Worm (Caenorhabditis elegans) whole organism, L2 larva: Measurements from ENCODE around the gene ccnk-1.
A peak's percentile ranks its signal among the peaks of the same experiment; 100 is the strongest.

Experiments
- C34F6.9 ChIP-seq: fragments of 150-350 bp; optimal IDR thresholded peaks from 2 replicates; lab custom pipeline; 2014; ENCODE audit warnings: missing biosample characterization, missing genetic modification characterization
- F13H6.1 ChIP-seq: sonication (generic microtip); optimal IDR thresholded peaks from 2 replicates; lab custom pipeline; 2016; ENCODE audit warnings: missing genetic modification characterization, missing compliant biosample characterization
- R02D3.7 ChIP-seq: fragments of 150-350 bp; optimal IDR thresholded peaks from 2 replicates; lab custom pipeline; 2014; ENCODE audit warnings: missing biosample characterization, missing genetic modification characterization
- Y55F3AM.14 ChIP-seq: fragments of 200-800 bp; sonication (Bioruptor generic); optimal IDR thresholded peaks from 2 replicates; lab custom pipeline; 2018; ENCODE audit warnings: mild to moderate bottlenecking, missing genetic modification characterization, missing compliant biosample characterization
- ZK546.5 ChIP-seq: sonication (generic microtip); optimal IDR thresholded peaks from 2 replicates; lab custom pipeline; 2017; ENCODE audit warnings: missing biosample characterization, missing genetic modification characterization
- aly-2 ChIP-seq: fragments of 150-350 bp; optimal IDR thresholded peaks from 2 replicates; lab custom pipeline; 2014; ENCODE audit warnings: missing biosample characterization, missing genetic modification characterization
- ama-1 ChIP-seq: fragments of 150-350 bp; optimal IDR thresholded peaks from 2 replicates; lab custom pipeline; 2018; ENCODE audit warnings: inconsistent platforms
- blmp-1 ChIP-seq: sonication (generic microtip); optimal IDR thresholded peaks from 2 replicates; lab custom pipeline; 2017; ENCODE audit warnings: missing genetic modification characterization, mild to moderate bottlenecking, missing compliant biosample characterization, antibody characterized with exemption, moderate library complexity; ENCODE audit not compliant: insufficient read depth
- ceh-82 ChIP-seq: fragments of 150-350 bp; optimal IDR thresholded peaks from 2 replicates; lab custom pipeline; 2014; ENCODE audit warnings: missing biosample characterization, missing genetic modification characterization
- crh-2 ChIP-seq: sonication (generic microtip); optimal IDR thresholded peaks from 2 replicates; lab custom pipeline; 2017; ENCODE audit warnings: missing biosample characterization, missing genetic modification characterization
- dmd-4 ChIP-seq: sonication (generic microtip); optimal IDR thresholded peaks from 2 replicates; lab custom pipeline; 2017; ENCODE audit warnings: missing biosample characterization, missing genetic modification characterization
- fos-1 ChIP-seq: fragments of 150-350 bp; optimal IDR thresholded peaks from 2 replicates; lab custom pipeline; 2014; ENCODE audit warnings: missing biosample characterization, missing genetic modification characterization
- gmeb-1 ChIP-seq: fragments of 150-350 bp; optimal IDR thresholded peaks from 2 replicates; lab custom pipeline; 2014; ENCODE audit warnings: missing biosample characterization, missing genetic modification characterization
- lin-11 ChIP-seq: fragments of 150-350 bp; sonication (generic microtip); optimal IDR thresholded peaks from 2 replicates; lab custom pipeline; 2014; ENCODE audit warnings: missing biosample characterization, missing genetic modification characterization, inconsistent platforms, mixed read lengths
- lin-13 ChIP-seq: fragments of 150-350 bp; optimal IDR thresholded peaks from 2 replicates; lab custom pipeline; 2014; ENCODE audit warnings: missing biosample characterization, missing genetic modification reagents, missing genetic modification characterization
- lin-39 ChIP-seq: fragments of 150-350 bp; optimal IDR thresholded peaks from 2 replicates; lab custom pipeline; 2014; ENCODE audit warnings: missing biosample characterization, missing genetic modification reagents, missing genetic modification characterization
- lsy-2 ChIP-seq, 2 experiments: fragments of 150-350 bp in 1 of 2; sonication (generic microtip) in 1 of 2; optimal IDR thresholded peaks; 2 replicates each; lab custom pipeline; 2014 to 2017; ENCODE audit warnings: missing biosample characterization in 2 of 2, missing genetic modification characterization in 2 of 2
- mab-5 ChIP-seq: fragments of 150-350 bp; optimal IDR thresholded peaks from 2 replicates; lab custom pipeline; 2014; ENCODE audit warnings: missing biosample characterization, missing genetic modification characterization
- mbf-1 ChIP-seq: sonication (generic microtip); optimal IDR thresholded peaks from 2 replicates; lab custom pipeline; 2017; ENCODE audit warnings: missing biosample characterization, missing genetic modification characterization
- nhr-11 ChIP-seq: fragments of 150-350 bp; optimal IDR thresholded peaks from 2 replicates; lab custom pipeline; 2014; ENCODE audit warnings: missing biosample characterization, missing genetic modification characterization
- nhr-12 ChIP-seq: fragments of 150-350 bp; optimal IDR thresholded peaks from 2 replicates; lab custom pipeline; 2014; ENCODE audit warnings: missing biosample characterization, missing genetic modification characterization
- nhr-129 ChIP-seq: fragments of 150-350 bp; optimal IDR thresholded peaks from 2 replicates; lab custom pipeline; 2014; ENCODE audit warnings: missing biosample characterization, missing genetic modification characterization
- nhr-21 ChIP-seq: fragments of 150-350 bp; optimal IDR thresholded peaks from 2 replicates; lab custom pipeline; 2014; ENCODE audit warnings: missing biosample characterization, missing genetic modification characterization
- nhr-23 ChIP-seq: fragments of 150-350 bp; optimal IDR thresholded peaks from 2 replicates; lab custom pipeline; 2014; ENCODE audit warnings: missing biosample characterization, missing genetic modification reagents, missing genetic modification characterization
- nhr-25 ChIP-seq: fragments of 150-350 bp; sonication (generic microtip); optimal IDR thresholded peaks from 3 replicates; lab custom pipeline; 2014; ENCODE audit warnings: missing biosample characterization, missing genetic modification characterization
- nhr-6 ChIP-seq: fragments of 150-350 bp; optimal IDR thresholded peaks from 2 replicates; lab custom pipeline; 2014; ENCODE audit warnings: missing biosample characterization, missing genetic modification characterization
- nhr-77 ChIP-seq: fragments of 150-350 bp; optimal IDR thresholded peaks from 2 replicates; lab custom pipeline; 2014; ENCODE audit warnings: missing biosample characterization, missing genetic modification characterization
- peb-1 ChIP-seq: fragments of 150-350 bp; optimal IDR thresholded peaks from 2 replicates; lab custom pipeline; 2014; ENCODE audit warnings: missing biosample characterization, missing genetic modification characterization
- sem-4 ChIP-seq: fragments of 150-350 bp; optimal IDR thresholded peaks from 2 replicates; lab custom pipeline; 2014; ENCODE audit warnings: missing biosample characterization, missing genetic modification reagents, missing genetic modification characterization
- sma-3 ChIP-seq: sonication (generic microtip); optimal IDR thresholded peaks from 2 replicates; lab custom pipeline; 2016; ENCODE audit warnings: missing genetic modification reagents, missing genetic modification characterization, missing compliant biosample characterization
- sma-9 ChIP-seq, 2 experiments: fragments of 150-350 bp in 1 of 2; sonication (generic microtip) in 1 of 2; optimal IDR thresholded peaks; 2 replicates each; lab custom pipeline; 2014 to 2016; ENCODE audit warnings: missing genetic modification characterization in 2 of 2, mild to moderate bottlenecking in 1 of 2, missing biosample characterization in 1 of 2, missing compliant biosample characterization in 1 of 2, missing genetic modification reagents in 1 of 2, moderate library complexity in 1 of 2
- unc-39 ChIP-seq: fragments of 150-350 bp; optimal IDR thresholded peaks from 2 replicates; lab custom pipeline; 2014; ENCODE audit warnings: missing biosample characterization, missing genetic modification characterization
- unc-55 ChIP-seq: fragments of 150-350 bp; sonication (generic microtip); optimal IDR thresholded peaks from 3 replicates; lab custom pipeline; 2014; ENCODE audit warnings: missing biosample characterization, missing genetic modification reagents, missing genetic modification characterization
- zag-1 ChIP-seq: fragments of 150-350 bp; optimal IDR thresholded peaks from 2 replicates; lab custom pipeline; 2014; ENCODE audit warnings: missing biosample characterization, missing genetic modification characterization
- ztf-11 ChIP-seq: sonication (generic microtip); optimal IDR thresholded peaks from 2 replicates; lab custom pipeline; 2017; ENCODE audit warnings: missing biosample characterization, missing genetic modification characterization
- ztf-4 ChIP-seq: fragments of 150-350 bp; optimal IDR thresholded peaks from 2 replicates; lab custom pipeline; 2014; ENCODE audit warnings: missing biosample characterization, missing genetic modification characterization

ccnk-1 gene

DNA sequence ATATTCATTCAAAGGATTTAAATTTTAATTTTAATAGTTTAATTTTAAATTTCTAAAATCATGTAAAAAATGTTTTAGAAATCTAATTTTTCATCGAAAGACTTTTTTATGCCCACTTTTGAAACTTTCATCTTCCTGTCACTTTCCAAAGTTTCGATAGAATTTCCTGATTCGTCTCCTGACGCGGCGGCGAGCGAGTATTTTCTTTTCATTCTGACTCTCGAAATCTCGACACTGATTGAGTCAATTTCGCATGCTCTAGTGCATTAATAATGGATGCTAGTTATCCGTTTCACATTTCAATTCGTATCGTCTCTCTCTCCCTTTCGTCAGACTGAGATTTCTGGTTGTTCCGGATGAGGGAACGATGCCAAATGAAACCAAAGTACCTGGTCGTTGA lies 36.5 kb downstream of the ccnk-1 start:
- TF ChIP-seq mab-5 (tag; lab: Kevin White, UChicago) (no peak), nhr-23 (tag; lab: Kevin White, UChicago) (no peak)

DNA sequence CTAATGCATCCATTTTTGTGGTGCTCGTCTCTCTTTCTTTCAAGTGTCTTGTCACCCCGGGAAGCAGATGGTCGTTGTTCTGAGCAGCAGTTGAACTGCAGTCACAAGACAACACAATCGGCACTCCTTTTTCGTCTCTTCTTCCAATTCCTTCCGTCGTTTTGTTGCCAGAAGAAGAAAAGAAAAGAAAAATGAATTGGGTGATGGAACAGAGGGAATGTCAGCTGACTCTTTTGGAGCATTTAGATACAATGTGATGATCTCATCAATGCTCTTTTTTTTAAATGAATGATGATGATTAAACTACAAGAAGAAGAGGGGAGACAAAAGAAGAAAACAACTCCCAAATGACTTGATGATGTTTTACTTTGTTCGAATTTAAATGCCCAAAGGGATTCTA lies 37.6 kb downstream of the ccnk-1 start:
- TF ChIP-seq sem-4 (tag; lab: Kevin White, UChicago) = peak; percentile 31
- TF ChIP-seq mab-5 (tag; lab: Kevin White, UChicago) = peak; percentile 27
- no peak for TF ChIP-seq ztf-11 (tag; lab: Kevin White, UChicago)
- peak; percentile 62 for TF ChIP-seq C34F6.9 (tag; lab: Kevin White, UChicago)
- TF ChIP-seq nhr-12 (tag; lab: Kevin White, UChicago) = no peak
- TF ChIP-seq lsy-2 (tag; optimal IDR thresholded peaks at IDR 0.05; lab: Kevin White, UChicago) = peak in 1 of 2 experiments; percentile 47
- TF ChIP-seq lin-11 = no peak
- peak; percentile 6 for TF ChIP-seq sma-9 (GFP tag; optimal IDR thresholded peaks at IDR 0.05; lab: Kevin White, UChicago)
- no peak for TF ChIP-seq sma-9 (tag; optimal IDR thresholded peaks at IDR 0.05; lab: Kevin White, UChicago)
- TF ChIP-seq nhr-6 = no peak
- no peak for TF ChIP-seq F13H6.1 (tag; lab: Kevin White, UChicago)
- TF ChIP-seq lin-39 (tag; lab: Kevin White, UChicago) = peak; percentile 1
- TF ChIP-seq peb-1 = no peak
- TF ChIP-seq nhr-129 (tag; lab: Kevin White, UChicago) = peak; percentile 58

DNA sequence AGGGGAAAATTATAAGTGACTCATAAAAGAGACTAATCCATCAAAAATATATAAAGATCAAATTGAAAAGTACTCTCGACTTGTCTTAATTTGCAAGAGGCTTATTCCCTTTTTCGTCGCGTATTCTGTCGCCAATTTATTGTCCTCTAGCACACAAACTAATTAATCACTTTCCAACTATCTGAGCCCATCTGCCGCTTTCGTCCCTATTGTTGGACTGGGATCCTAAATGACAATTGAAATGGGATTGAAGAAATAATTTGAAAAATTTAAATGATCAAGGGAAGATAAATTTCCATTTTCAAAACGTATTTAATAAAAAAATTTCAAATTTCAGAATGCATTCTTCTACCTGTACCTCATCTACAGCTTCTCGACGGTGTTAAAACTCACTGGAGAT lies 38.3 kb downstream of the ccnk-1 start:
- TF ChIP-seq crh-2 (no peak), ztf-11 (tag; lab: Kevin White, UChicago) (no peak), nhr-21 (no peak), mab-5 (tag; lab: Kevin White, UChicago) (no peak), nhr-129 (tag; lab: Kevin White, UChicago) (no peak), sem-4 (tag; lab: Kevin White, UChicago) (no peak), fos-1 (no peak)

DNA sequence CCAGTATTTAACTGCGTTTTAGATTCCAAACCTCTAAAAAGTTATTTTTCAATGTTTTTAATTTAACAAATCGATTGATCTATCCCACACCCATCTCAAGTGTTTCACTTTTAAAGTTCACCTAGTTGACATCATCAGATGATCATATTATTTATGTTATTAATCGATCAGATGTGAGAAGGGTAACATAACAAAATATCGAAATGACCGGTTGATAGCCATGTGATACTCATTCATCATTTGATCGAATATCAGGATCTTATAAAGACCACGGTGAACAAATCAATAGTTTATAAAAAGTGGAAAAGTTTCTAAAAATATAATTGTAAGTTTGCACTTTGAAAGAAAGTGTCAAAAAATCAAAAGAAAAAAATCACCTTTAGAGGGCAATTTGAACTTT lies 43.3 kb downstream of the ccnk-1 start:
- TF ChIP-seq zag-1 (tag; lab: Kevin White, UChicago) = no peak
- no peak for TF ChIP-seq lin-13 (GFP tag; lab: Kevin White, UChicago)
- no peak for TF ChIP-seq sma-3 (GFP tag; lab: Kevin White, UChicago)
- no peak for TF ChIP-seq lsy-2 (tag; optimal IDR thresholded peaks at IDR 0.05; lab: Kevin White, UChicago)
- TF ChIP-seq nhr-25 (tag; lab: Kevin White, UChicago) = peak; percentile 47
- no peak for TF ChIP-seq crh-2
- no peak for TF ChIP-seq aly-2 (tag; lab: Kevin White, UChicago)
- TF ChIP-seq nhr-129 (tag; lab: Kevin White, UChicago) = no peak
- no peak for TF ChIP-seq nhr-77 (tag; lab: Kevin White, UChicago)
- no peak for TF ChIP-seq dmd-4
- TF ChIP-seq gmeb-1 (tag; lab: Kevin White, UChicago) = no peak
- TF ChIP-seq lin-39 (tag; lab: Kevin White, UChicago) = no peak
- TF ChIP-seq ceh-82 = no peak
- TF ChIP-seq mab-5 (tag; lab: Kevin White, UChicago) = no peak
- peak; percentile 29 for TF ChIP-seq blmp-1
- TF ChIP-seq, all 48 proteins: peak for 2

DNA sequence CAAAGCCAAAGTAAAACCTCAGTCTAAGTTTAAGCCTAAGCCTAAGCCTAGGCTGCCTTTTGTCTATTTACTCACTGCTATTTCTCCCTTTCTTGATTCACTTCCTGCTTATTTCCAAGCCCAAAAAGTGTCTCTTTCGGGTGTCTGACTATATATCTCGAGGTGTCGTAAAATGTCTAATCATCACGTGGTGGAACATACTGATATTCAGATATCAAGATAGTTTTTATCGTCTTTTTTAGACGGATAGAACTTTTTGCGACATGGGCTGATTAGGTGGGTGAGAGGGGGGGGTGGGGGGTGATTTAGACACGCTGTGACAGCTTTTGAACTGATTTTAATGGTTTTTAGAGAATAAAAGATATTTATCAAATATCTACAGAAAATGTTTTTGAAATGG lies 44.6 kb downstream of the ccnk-1 start:
- TF ChIP-seq gmeb-1 (tag; lab: Kevin White, UChicago) (peak; percentile 35), unc-39 (no peak), mbf-1 (tag; lab: Kevin White, UChicago) (no peak), sma-9 (GFP tag; optimal IDR thresholded peaks at IDR 0.05; lab: Kevin White, UChicago) (peak; percentile 20), sma-9 (tag; optimal IDR thresholded peaks at IDR 0.05; lab: Kevin White, UChicago) (no peak), nhr-21 (no peak), ZK546.5 (no peak), lin-39 (tag; lab: Kevin White, UChicago) (no peak), lsy-2 (tag; optimal IDR thresholded peaks at IDR 0.05; lab: Kevin White, UChicago) (no peak), R02D3.7 (no peak), nhr-12 (tag; lab: Kevin White, UChicago) (no peak), Y55F3AM.14 (no peak), sma-3 (GFP tag; lab: Kevin White, UChicago) (no peak), nhr-11 (tag; lab: Kevin White, UChicago) (no peak), ztf-4 (tag; lab: Kevin White, UChicago) (no peak), nhr-25 (tag; lab: Kevin White, UChicago) (peak; percentile 11), ama-1 (lab: Kevin White, UChicago) (no peak), unc-55 (GFP tag; lab: Kevin White, UChicago) (no peak)
